Worm (Caenorhabditis elegans) whole organism, L3 larva: ENCODE measurements around the gene B0250.7.

Experiments
- mdl-1 ChIP-seq: fragments of 150-350 bp; optimal IDR thresholded peaks from 2 replicates; lab custom pipeline; 2014; ENCODE audit warnings: missing biosample characterization, missing genetic modification characterization
- nhr-28 ChIP-seq: fragments of 150-350 bp; optimal IDR thresholded peaks from 2 replicates; lab custom pipeline; 2014; ENCODE audit warnings: missing biosample characterization, missing genetic modification characterization
- pha-4 ChIP-seq: fragments of 150-350 bp; optimal IDR thresholded peaks from 2 replicates; lab custom pipeline; 2014; ENCODE audit warnings: missing biosample characterization, missing genetic modification reagents, missing genetic modification characterization
- unc-62 ChIP-seq: fragments of 150-350 bp; sonication (generic microtip); optimal IDR thresholded peaks from 4 replicates; lab custom pipeline; 2014; ENCODE audit warnings: missing biosample characterization, missing genetic modification reagents, missing genetic modification characterization

- TF ChIP-seq unc-62 (GFP tag; lab: Kevin White, UChicago) = no peak
- no peak for TF ChIP-seq nhr-28 (tag; lab: Kevin White, UChicago)
- TF ChIP-seq mdl-1 (tag; lab: Kevin White, UChicago) = no peak
- no peak for TF ChIP-seq pha-4 (tag; lab: Kevin White, UChicago)
These were observed 832 bp downstream of the B0250.7 start for ce11 chrV:20475029-20475428.
